4 fruit fly cellular contexts compared by ENCODE assay signal in the genomic region with DNA sequence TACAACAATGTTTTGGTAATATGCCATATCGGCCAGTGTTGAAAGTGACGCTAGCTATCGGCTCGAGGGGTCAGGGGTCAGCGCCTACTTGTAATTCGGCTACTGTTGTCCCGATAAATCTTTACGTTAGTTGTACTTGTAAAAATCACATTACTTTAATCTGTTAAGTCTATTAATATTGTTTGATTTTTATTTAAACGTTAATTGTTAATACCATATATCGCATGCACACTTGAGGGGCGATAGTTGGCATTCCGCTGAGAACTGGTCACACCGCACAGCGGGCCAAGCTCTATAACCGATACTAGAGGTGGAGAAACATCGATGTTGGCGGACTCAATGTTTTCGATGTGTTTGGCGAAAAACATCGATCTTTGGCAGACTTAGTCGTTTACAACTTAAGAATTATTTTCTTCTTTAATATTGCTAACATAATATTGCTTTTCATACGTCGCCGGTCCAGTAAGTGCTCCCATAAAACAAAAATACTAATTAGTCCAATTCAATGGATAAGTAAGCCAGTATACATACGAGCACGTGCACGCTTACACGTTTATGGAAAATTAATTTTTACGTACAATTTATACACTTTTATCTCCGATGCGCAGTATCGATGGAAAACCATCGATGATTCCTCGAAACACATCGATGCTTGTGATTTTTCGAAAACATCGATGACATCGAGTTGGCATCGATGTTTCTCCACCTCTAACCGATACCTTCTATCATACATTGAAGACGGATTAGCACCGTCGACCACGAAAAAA.
A peak's percentile ranks its signal among the peaks of the same experiment; 100 is the strongest.
TF ChIP-seq lines count a peak whose summit lies in the region.

Gene rux, minus strand, starts transcription at position 621 of the 767 bp plus-strand sequence.
Gene MCTS1, plus strand, starts transcription at position 713 of the 767 bp plus-strand sequence.

TF ChIP-seq in whole organism, adult, 20 proteins besides CTCF, POLR2A, EP300 and RAD21 (continued from another document):
- TF ChIP-seq toe (GFP tag; optimal IDR thresholded peaks at IDR 0.05; lab: Kevin White, UChicago) (peak; percentile 58), CG7045 (GFP tag; optimal IDR thresholded peaks at IDR 0.05; lab: Kevin White, UChicago) (no peak), CG5204 (GFP tag; optimal IDR thresholded peaks at IDR 0.05; lab: Kevin White, UChicago) (peak; percentile 28), kay (GFP tag; lab: Kevin White, UChicago; ENCODE audit: borderline replicate concordance) (peak; percentile 7)

TF ChIP-seq in whole organism, embryonic, 481 proteins besides CTCF, POLR2A, EP300 and RAD21 (continued from another document and continues in another):
- TF ChIP-seq Neu2 (GFP tag; optimal IDR thresholded peaks at IDR 0.05; lab: Kevin White, UChicago; ENCODE audit: borderline replicate concordance) (no peak), CG8281 (tag; optimal IDR thresholded peaks at IDR 0.05; lab: Kevin White, UChicago) (no peak), Hmr (GFP tag; optimal IDR thresholded peaks at IDR 0.05; lab: Kevin White, UChicago) (peak; percentile 9), Dp (GFP tag; optimal IDR thresholded peaks at IDR 0.05; lab: Kevin White, UChicago) (peak; percentile 20), Trl (optimal IDR thresholded peaks at IDR 0.05; lab: Kevin White, UChicago) (no peak), Trl (GFP tag; optimal IDR thresholded peaks at IDR 0.05; lab: Kevin White, UChicago) (peak; percentile 39), NfI (GFP tag; optimal IDR thresholded peaks at IDR 0.05; lab: Kevin White, UChicago) (peak; percentile 2), CG3847 (GFP tag; IDR thresholded peaks at IDR 0.05; lab: Robert Waterston, UW) (peak; percentile 71), CG43689 (GFP tag; IDR thresholded peaks at IDR 0.05; lab: Robert Waterston, UW) (no peak), mam (GFP tag; optimal IDR thresholded peaks at IDR 0.05; lab: Kevin White, UChicago) (peak; percentile 49), NC2β (GFP tag; optimal IDR thresholded peaks at IDR 0.05; lab: Kevin White, UChicago) (peak; percentile 35), CG4328 (GFP tag; optimal IDR thresholded peaks at IDR 0.05; lab: Kevin White, UChicago) (no peak), ssp (GFP tag; IDR thresholded peaks at IDR 0.05; lab: Robert Waterston, UW) (no peak), disco-r (GFP tag; optimal IDR thresholded peaks at IDR 0.05; lab: Kevin White, UChicago) (no peak), al (GFP tag; IDR thresholded peaks at IDR 0.05; lab: Robert Waterston, UW) (peak; percentile 45; the same call in 1 of the 2 replicates), H2.0 (GFP tag; IDR thresholded peaks at IDR 0.05; lab: Robert Waterston, UW) (no peak), CG15073 (GFP tag; optimal IDR thresholded peaks at IDR 0.05; lab: Kevin White, UChicago) (no peak), CG7745 (tag; optimal IDR thresholded peaks at IDR 0.05; lab: Kevin White, UChicago) (no peak), gce (GFP tag; IDR thresholded peaks at IDR 0.05; lab: Robert Waterston, UW) (no peak), Ets97D (GFP tag; optimal IDR thresholded peaks at IDR 0.05; lab: Kevin White, UChicago) (peak; percentile 56), twi (tag; optimal IDR thresholded peaks at IDR 0.05; lab: Kevin White, UChicago) (no peak), run (tag; optimal IDR thresholded peaks at IDR 0.05; lab: Kevin White, UChicago) (no peak), CG1792 (GFP tag; optimal IDR thresholded peaks at IDR 0.05; lab: Kevin White, UChicago) (no peak), Lhr (GFP tag; optimal IDR thresholded peaks at IDR 0.05; lab: Kevin White, UChicago) (peak; percentile 77), CG12769 (tag; optimal IDR thresholded peaks at IDR 0.05; lab: Kevin White, UChicago) (peak; percentile 28), hb (GFP tag; IDR thresholded peaks at IDR 0.05; lab: Robert Waterston, UW; ENCODE audit: partially characterized antibody) (peak; percentile 90), CG13296 (GFP tag; optimal IDR thresholded peaks at IDR 0.05; lab: Kevin White, UChicago) (no peak), CG2889 (GFP tag; IDR thresholded peaks at IDR 0.05; lab: Robert Waterston, UW) (no peak), rib (GFP tag; IDR thresholded peaks at IDR 0.05; lab: Robert Waterston, UW) (no peak), zf30C (GFP tag; optimal IDR thresholded peaks at IDR 0.05; lab: Kevin White, UChicago) (no peak), sd (tag; optimal IDR thresholded peaks at IDR 0.05; lab: Kevin White, UChicago) (peak; percentile 30), CG30431 (GFP tag; optimal IDR thresholded peaks at IDR 0.05; lab: Kevin White, UChicago) (no peak), CG3407 (GFP tag; optimal IDR thresholded peaks at IDR 0.05; lab: Kevin White, UChicago) (no peak), ato (GFP tag; IDR thresholded peaks at IDR 0.05; lab: Robert Waterston, UW; ENCODE audit: partially characterized antibody) (peak; percentile 86), CrebB (tag; optimal IDR thresholded peaks at IDR 0.05; lab: Kevin White, UChicago) (no peak), CG14667 (GFP tag; IDR thresholded peaks at IDR 0.05; lab: Robert Waterston, UW) (no peak), nmo (GFP tag; optimal IDR thresholded peaks at IDR 0.05; lab: Kevin White, UChicago) (peak; percentile 64), toy (GFP tag; IDR thresholded peaks at IDR 0.05; lab: Robert Waterston, UW) (no peak), mld (GFP tag; IDR thresholded peaks at IDR 0.05; lab: Robert Waterston, UW; ENCODE audit: partially characterized antibody) (peak; percentile 86), BtbVII (GFP tag; optimal IDR thresholded peaks at IDR 0.05; lab: Kevin White, UChicago) (no peak)

TF ChIP-seq in whole organism, prepupa, 60 proteins besides CTCF, POLR2A, EP300 and RAD21 (continued from another document):
- TF ChIP-seq CG34406 (GFP tag; optimal IDR thresholded peaks at IDR 0.05; lab: Kevin White, UChicago) (no peak), CG6792 (GFP tag; optimal IDR thresholded peaks at IDR 0.05; lab: Kevin White, UChicago) (no peak), fd59A (GFP tag; optimal IDR thresholded peaks at IDR 0.05; lab: Kevin White, UChicago) (no peak), fkh (GFP tag; optimal IDR thresholded peaks at IDR 0.05; lab: Kevin White, UChicago) (peak; percentile 23), Blimp-1 (GFP tag; optimal IDR thresholded peaks at IDR 0.05; lab: Kevin White, UChicago) (no peak), fd85E (GFP tag; optimal IDR thresholded peaks at IDR 0.05; lab: Kevin White, UChicago) (no peak), Ets96B (tag; optimal IDR thresholded peaks at IDR 0.05; lab: Kevin White, UChicago) (no peak), CG11902 (GFP tag; optimal IDR thresholded peaks at IDR 0.05; lab: Kevin White, UChicago) (no peak), CG6276 (GFP tag; optimal IDR thresholded peaks at IDR 0.05; lab: Kevin White, UChicago) (no peak), spab (GFP tag; optimal IDR thresholded peaks at IDR 0.05; lab: Kevin White, UChicago) (no peak), Lpt (GFP tag; optimal IDR thresholded peaks at IDR 0.05; lab: Kevin White, UChicago) (no peak), Smox (GFP tag; optimal IDR thresholded peaks at IDR 0.05; lab: Kevin White, UChicago) (peak; percentile 32), eg (GFP tag; IDR thresholded peaks at IDR 0.05; lab: Robert Waterston, UW) (peak; percentile 58; the same call in 2 of the 3 replicates), acj6 (GFP tag; optimal IDR thresholded peaks at IDR 0.05; lab: Kevin White, UChicago) (no peak), CG6854 (GFP tag; optimal IDR thresholded peaks at IDR 0.05; lab: Kevin White, UChicago) (no peak), achi (GFP tag; optimal IDR thresholded peaks at IDR 0.05; lab: Kevin White, UChicago) (no peak), CG16779 (tag; optimal IDR thresholded peaks at IDR 0.05; lab: Kevin White, UChicago) (no peak), salr (GFP tag; optimal IDR thresholded peaks at IDR 0.05; lab: Kevin White, UChicago) (no peak), CG31627 (GFP tag; optimal IDR thresholded peaks at IDR 0.05; lab: Kevin White, UChicago) (peak; percentile 40), Sox102F (GFP tag; optimal IDR thresholded peaks at IDR 0.05; lab: Kevin White, UChicago) (no peak), CG15336 (GFP tag; IDR thresholded peaks at IDR 0.05; lab: Robert Waterston, UW) (no peak), CG7368 (GFP tag; optimal IDR thresholded peaks at IDR 0.05; lab: Kevin White, UChicago) (no peak), Hr39 (GFP tag; optimal IDR thresholded peaks at IDR 0.05; lab: Kevin White, UChicago) (peak; percentile 39), Eip78C (GFP tag; lab: Kevin White, UChicago) (peak; percentile 59), CG10669 (GFP tag; optimal IDR thresholded peaks at IDR 0.05; lab: Kevin White, UChicago) (no peak), CG11762 (GFP tag; optimal IDR thresholded peaks at IDR 0.05; lab: Kevin White, UChicago; ENCODE audit: insufficient read depth) (no peak), CG1621 (tag; optimal IDR thresholded peaks at IDR 0.05; lab: Kevin White, UChicago) (no peak), Sox15 (GFP tag; optimal IDR thresholded peaks at IDR 0.05; lab: Kevin White, UChicago) (no peak), Ets21C (GFP tag; optimal IDR thresholded peaks at IDR 0.05; lab: Kevin White, UChicago) (no peak), cyc (GFP tag; optimal IDR thresholded peaks at IDR 0.05; lab: Kevin White, UChicago) (peak; percentile 26), Hr38 (GFP tag; optimal IDR thresholded peaks at IDR 0.05; lab: Kevin White, UChicago) (no peak), Met (GFP tag; optimal IDR thresholded peaks at IDR 0.05; lab: Kevin White, UChicago) (peak; percentile 0), dac (GFP tag; optimal IDR thresholded peaks at IDR 0.05; lab: Kevin White, UChicago) (no peak), esn (GFP tag; optimal IDR thresholded peaks at IDR 0.05; lab: Kevin White, UChicago) (peak; percentile 44), dsx (GFP tag; optimal IDR thresholded peaks at IDR 0.05; lab: Kevin White, UChicago; ENCODE audit: poor library complexity, severe bottlenecking) (peak; percentile 92), CG32006 (GFP tag; optimal IDR thresholded peaks at IDR 0.05; lab: Kevin White, UChicago) (peak; percentile 8), Eip75B (GFP tag; optimal IDR thresholded peaks at IDR 0.05; lab: Kevin White, UChicago) (peak; percentile 4), OdsH (GFP tag; optimal IDR thresholded peaks at IDR 0.05; lab: Kevin White, UChicago) (peak; percentile 32), Hr4 (GFP tag; optimal IDR thresholded peaks at IDR 0.05; lab: Kevin White, UChicago) (peak; percentile 38), ss (GFP tag; optimal IDR thresholded peaks at IDR 0.05; lab: Kevin White, UChicago) (peak in 1 of 2 experiments; percentile 5), CG3032 (tag; optimal IDR thresholded peaks at IDR 0.05; lab: Kevin White, UChicago) (no peak), CG9139 (GFP tag; optimal IDR thresholded peaks at IDR 0.05; lab: Kevin White, UChicago) (no peak)

TF ChIP-seq in whole organism, wandering third instar larva, 38 proteins besides CTCF, POLR2A, EP300 and RAD21 (continued from another document):
- TF ChIP-seq dl (GFP tag; optimal IDR thresholded peaks at IDR 0.05; lab: Kevin White, UChicago; ENCODE audit: insufficient read depth in 1 of 2, partially characterized antibody in 2 of 2) (no peak), Vsx2 (GFP tag; optimal IDR thresholded peaks at IDR 0.05; lab: Kevin White, UChicago; ENCODE audit: partially characterized antibody) (no peak), psq (GFP tag; optimal IDR thresholded peaks at IDR 0.05; lab: Kevin White, UChicago) (peak; percentile 17), tai (GFP tag; optimal IDR thresholded peaks at IDR 0.05; lab: Kevin White, UChicago) (peak; percentile 54), fru (GFP tag; optimal IDR thresholded peaks at IDR 0.05; lab: Kevin White, UChicago) (peak; percentile 57), CG9705 (GFP tag; optimal IDR thresholded peaks at IDR 0.05; lab: Kevin White, UChicago) (no peak)
